Worm (Caenorhabditis elegans) whole organism, L4 larva: ENCODE measurements around the gene F35A5.8.

ENCODE experiments used
- D1046.2 ChIP-seq: fragments of 200-800 bp; sonication (Bioruptor generic); IDR thresholded peaks from 2 replicates; pipeline ENCODE4 v1.3.6; 2022; ENCODE audit warnings: missing genetic modification characterization, missing compliant biosample characterization
- F10B5.3 ChIP-seq: sonication (generic microtip); optimal IDR thresholded peaks from 2 replicates; lab custom pipeline; 2016; ENCODE audit warnings: mild to moderate bottlenecking, missing genetic modification characterization, missing compliant biosample characterization
- F26F4.8 ChIP-seq: fragments of 200-800 bp; sonication (Bioruptor generic); conservative IDR thresholded peaks from 2 replicates; pipeline ENCODE4 v1.3.6; 2022; ENCODE audit warnings: missing genetic modification characterization, missing compliant biosample characterization
- F44E2.7 ChIP-seq: fragments of 200-800 bp; sonication (Bioruptor generic); IDR thresholded peaks from 2 replicates; pipeline ENCODE4 v2.1.2; 2022; ENCODE audit warnings: missing genetic modification characterization, missing compliant biosample characterization
- R02D3.7 ChIP-seq: fragments of 150-350 bp; sonication (generic microtip); optimal IDR thresholded peaks from 3 replicates; lab custom pipeline; 2014; ENCODE audit warnings: missing biosample characterization, missing genetic modification characterization
- T26A8.4 ChIP-seq: fragments of 200-800 bp; sonication (Bioruptor generic); IDR thresholded peaks from 2 replicates; pipeline ENCODE4 v1.3.6; 2022; ENCODE audit warnings: missing genetic modification characterization, missing compliant biosample characterization
- Y105C5A.15 ChIP-seq: fragments of 200-800 bp; sonication (Bioruptor generic); IDR thresholded peaks from 2 replicates; pipeline ENCODE4 v1.3.6; 2022; ENCODE audit warnings: missing genetic modification characterization, missing compliant biosample characterization
- Y48G9A.11 ChIP-seq: fragments of 200-800 bp; sonication (Bioruptor generic); IDR thresholded peaks from 2 replicates; pipeline ENCODE4 v1.3.6; 2022; ENCODE audit warnings: missing genetic modification reagents, missing genetic modification characterization, missing compliant biosample characterization
- Y75B8A.6 ChIP-seq: fragments of 200-800 bp; sonication (Bioruptor generic); IDR thresholded peaks from 2 replicates; pipeline ENCODE4 v1.3.6; 2022; ENCODE audit warnings: missing genetic modification reagents, missing genetic modification characterization, missing compliant biosample characterization
- ZK337.2 ChIP-seq: fragments of 200-800 bp; sonication (Bioruptor generic); IDR thresholded peaks from 2 replicates; pipeline ENCODE4 v1.3.6; 2022; ENCODE audit warnings: missing genetic modification reagents, missing genetic modification characterization, missing compliant biosample characterization
- ZK546.5 ChIP-seq, 2 experiments: sonication (generic microtip); optimal IDR thresholded peaks; 2 replicates each; lab custom pipeline; 2017; ENCODE audit warnings: missing biosample characterization in 2 of 2, missing genetic modification characterization in 2 of 2
- ama-1 ChIP-seq: fragments of 150-350 bp; optimal IDR thresholded peaks from 2 replicates; lab custom pipeline; 2014; ENCODE audit warnings: inconsistent platforms, mixed read lengths
- attf-4 ChIP-seq: sonication (generic microtip); optimal IDR thresholded peaks from 3 replicates; lab custom pipeline; 2017; ENCODE audit warnings: missing biosample characterization, missing genetic modification characterization
- ceh-20 ChIP-seq: fragments of 200-800 bp; sonication (Bioruptor generic); IDR thresholded peaks from 2 replicates; pipeline ENCODE4 v1.3.6; 2022; ENCODE audit warnings: missing genetic modification reagents, missing genetic modification characterization, missing compliant biosample characterization
- ceh-32 ChIP-seq: sonication (generic microtip); optimal IDR thresholded peaks from 2 replicates; lab custom pipeline; 2016; ENCODE audit warnings: mild to moderate bottlenecking, missing genetic modification characterization, missing compliant biosample characterization; ENCODE audit not compliant: poor library complexity
- ceh-82 ChIP-seq: sonication (generic microtip); optimal IDR thresholded peaks from 2 replicates; lab custom pipeline; 2017; ENCODE audit warnings: missing biosample characterization, missing genetic modification characterization
- ctbp-1 ChIP-seq: fragments of 200-800 bp; sonication (Bioruptor generic); IDR thresholded peaks from 2 replicates; pipeline ENCODE4 v1.3.6; 2022; ENCODE audit warnings: missing genetic modification reagents, missing genetic modification characterization, missing compliant biosample characterization
- daf-16 ChIP-seq, 3 experiments: sonication (generic microtip); optimal IDR thresholded peaks; 2 replicates each; lab custom pipeline; 2016 to 2017; ENCODE audit warnings: missing genetic modification characterization in 3 of 3, missing genetic modification reagents in 3 of 3, mild to moderate bottlenecking in 2 of 3, missing compliant biosample characterization in 2 of 3, missing biosample characterization in 1 of 3, moderate library complexity in 1 of 3
- dmd-8 ChIP-seq: fragments of 200-800 bp; sonication (Bioruptor generic); IDR thresholded peaks from 2 replicates; pipeline ENCODE4 v1.3.6; 2022; ENCODE audit warnings: missing genetic modification characterization, missing compliant biosample characterization
- dmd-9 ChIP-seq: fragments of 200-800 bp; sonication (Bioruptor generic); IDR thresholded peaks from 2 replicates; pipeline ENCODE4 v1.3.6; 2022; ENCODE audit warnings: missing genetic modification reagents, missing genetic modification characterization, missing compliant biosample characterization
- dpl-1 ChIP-seq: fragments of 150-350 bp; optimal IDR thresholded peaks from 2 replicates; lab custom pipeline; 2014; ENCODE audit warnings: missing biosample characterization, missing genetic modification reagents, missing genetic modification characterization
- egl-27 ChIP-seq: sonication (generic microtip); optimal IDR thresholded peaks from 3 replicates; lab custom pipeline; 2017; ENCODE audit warnings: missing biosample characterization, missing genetic modification reagents, missing genetic modification characterization
- fkh-10 ChIP-seq: fragments of 150-350 bp; optimal IDR thresholded peaks from 2 replicates; lab custom pipeline; 2014; ENCODE audit warnings: missing biosample characterization, missing genetic modification reagents, missing genetic modification characterization
- fos-1 ChIP-seq: fragments of 150-350 bp; optimal IDR thresholded peaks from 2 replicates; lab custom pipeline; 2014; ENCODE audit warnings: missing biosample characterization, missing genetic modification characterization
- gei-8 ChIP-seq: fragments of 200-800 bp; sonication (Bioruptor generic); optimal IDR thresholded peaks from 2 replicates; lab custom pipeline; 2018; ENCODE audit warnings: mild to moderate bottlenecking, missing genetic modification characterization, missing compliant biosample characterization
- hlh-11 ChIP-seq: fragments of 200-800 bp; sonication (Bioruptor generic); optimal IDR thresholded peaks from 2 replicates; lab custom pipeline; 2018; ENCODE audit warnings: mild to moderate bottlenecking, missing genetic modification characterization, missing compliant biosample characterization
- jun-1 ChIP-seq: fragments of 150-350 bp; optimal IDR thresholded peaks from 2 replicates; lab custom pipeline; 2014; ENCODE audit warnings: missing biosample characterization, missing genetic modification reagents, missing genetic modification characterization
- lin-13 ChIP-seq: fragments of 150-350 bp; optimal IDR thresholded peaks from 2 replicates; lab custom pipeline; 2014; ENCODE audit warnings: missing biosample characterization, missing genetic modification reagents, missing genetic modification characterization
- lin-15B ChIP-seq: fragments of 150-350 bp; sonication (generic microtip); optimal IDR thresholded peaks from 3 replicates; lab custom pipeline; 2014; ENCODE audit warnings: missing biosample characterization, missing genetic modification characterization
- lin-29 ChIP-seq: fragments of 200-800 bp; sonication (Bioruptor generic); IDR thresholded peaks from 2 replicates; pipeline ENCODE4 v1.3.6; 2022; ENCODE audit warnings: missing genetic modification reagents, missing genetic modification characterization, missing compliant biosample characterization
- lin-39 ChIP-seq: fragments of 150-350 bp; optimal IDR thresholded peaks from 2 replicates; lab custom pipeline; 2014; ENCODE audit warnings: missing biosample characterization, missing genetic modification reagents, missing genetic modification characterization
- mdl-1 ChIP-seq, 2 experiments: fragments of 150-350 bp in 1 of 2; sonication (generic microtip) in 1 of 2; optimal IDR thresholded peaks; 2 replicates each; lab custom pipeline; 2014 to 2017; ENCODE audit warnings: missing biosample characterization in 2 of 2, missing genetic modification characterization in 2 of 2
- mep-1 ChIP-seq: fragments of 150-350 bp; sonication (generic microtip); optimal IDR thresholded peaks from 3 replicates; lab custom pipeline; 2014; ENCODE audit warnings: missing biosample characterization, missing genetic modification characterization
- mes-2 ChIP-seq: sonication (generic microtip); optimal IDR thresholded peaks from 2 replicates; lab custom pipeline; 2016; ENCODE audit warnings: missing genotype, mild to moderate bottlenecking, missing genetic modification characterization, missing compliant biosample characterization; ENCODE audit not compliant: poor library complexity, severe bottlenecking
- mxl-3 ChIP-seq: fragments of 200-800 bp; sonication (Bioruptor generic); optimal IDR thresholded peaks from 2 replicates; lab custom pipeline; 2018; ENCODE audit warnings: mild to moderate bottlenecking, missing genetic modification characterization, missing compliant biosample characterization
- nhr-11 ChIP-seq: fragments of 150-350 bp; optimal IDR thresholded peaks from 2 replicates; lab custom pipeline; 2014; ENCODE audit warnings: missing biosample characterization, missing genetic modification characterization
- nhr-111 ChIP-seq: fragments of 200-800 bp; sonication (Bioruptor generic); optimal IDR thresholded peaks from 2 replicates; lab custom pipeline; 2018; ENCODE audit warnings: mild to moderate bottlenecking, missing genetic modification characterization, missing compliant biosample characterization
- nhr-41 ChIP-seq: fragments of 200-800 bp; sonication (Bioruptor generic); IDR thresholded peaks from 2 replicates; pipeline ENCODE4 v1.3.6; 2022; ENCODE audit warnings: missing genetic modification reagents, missing genetic modification characterization, missing compliant biosample characterization
- nhr-42 ChIP-seq: fragments of 200-800 bp; sonication (Bioruptor generic); IDR thresholded peaks from 2 replicates; pipeline ENCODE4 v1.3.6; 2022; ENCODE audit warnings: missing genetic modification characterization, missing compliant biosample characterization
- nhr-77 ChIP-seq: fragments of 150-350 bp; optimal IDR thresholded peaks from 2 replicates; lab custom pipeline; 2014; ENCODE audit warnings: missing biosample characterization, missing genetic modification characterization
- php-3 ChIP-seq: fragments of 200-800 bp; sonication (Bioruptor generic); IDR thresholded peaks from 2 replicates; pipeline ENCODE4 v1.3.6; 2022; ENCODE audit warnings: missing genetic modification reagents, missing genetic modification characterization, missing compliant biosample characterization
- rbr-2 ChIP-seq: sonication (generic microtip); optimal IDR thresholded peaks from 2 replicates; lab custom pipeline; 2016; ENCODE audit warnings: missing genotype, missing genetic modification characterization, missing compliant biosample characterization
- saeg-2 ChIP-seq: fragments of 200-800 bp; sonication (Bioruptor generic); IDR thresholded peaks from 2 replicates; pipeline ENCODE4 v1.3.6; 2022; ENCODE audit warnings: missing genetic modification reagents, missing genetic modification characterization, missing compliant biosample characterization
- sdz-12 ChIP-seq: fragments of 200-800 bp; sonication (Bioruptor generic); optimal IDR thresholded peaks from 2 replicates; lab custom pipeline; 2018; ENCODE audit warnings: mild to moderate bottlenecking, missing genetic modification characterization, missing compliant biosample characterization
- set-16 ChIP-seq: fragments of 200-800 bp; sonication (Bioruptor generic); IDR thresholded peaks from 2 replicates; pipeline ENCODE4 v1.3.6; 2022; ENCODE audit warnings: missing genetic modification reagents, missing genetic modification characterization, missing compliant biosample characterization
- snpc-1.2 ChIP-seq: fragments of 200-800 bp; sonication (Bioruptor generic); IDR thresholded peaks from 2 replicates; pipeline ENCODE4 v1.3.6; 2022; ENCODE audit warnings: missing genetic modification reagents, missing genetic modification characterization, missing compliant biosample characterization
- spr-1 ChIP-seq: sonication (generic microtip); optimal IDR thresholded peaks from 2 replicates; lab custom pipeline; 2016; ENCODE audit warnings: mild to moderate bottlenecking, missing genetic modification characterization, missing compliant biosample characterization
- tag-97 ChIP-seq: fragments of 200-800 bp; sonication (Bioruptor generic); IDR thresholded peaks from 2 replicates; pipeline ENCODE4 v1.3.6; 2022; ENCODE audit warnings: missing genetic modification characterization, missing compliant biosample characterization
- vab-7 ChIP-seq: fragments of 200-800 bp; sonication (Bioruptor generic); IDR thresholded peaks from 2 replicates; pipeline ENCODE4 v1.3.6; 2022; ENCODE audit warnings: missing genetic modification reagents, missing genetic modification characterization, missing compliant biosample characterization
- ztf-11 ChIP-seq: fragments of 150-350 bp; optimal IDR thresholded peaks from 2 replicates; lab custom pipeline; 2014; ENCODE audit warnings: missing biosample characterization, missing genetic modification characterization
- ztf-7 ChIP-seq: fragments of 150-350 bp; optimal IDR thresholded peaks from 2 replicates; lab custom pipeline; 2014; ENCODE audit warnings: missing biosample characterization, missing genetic modification characterization

The F35A5.8 gene

DNA sequence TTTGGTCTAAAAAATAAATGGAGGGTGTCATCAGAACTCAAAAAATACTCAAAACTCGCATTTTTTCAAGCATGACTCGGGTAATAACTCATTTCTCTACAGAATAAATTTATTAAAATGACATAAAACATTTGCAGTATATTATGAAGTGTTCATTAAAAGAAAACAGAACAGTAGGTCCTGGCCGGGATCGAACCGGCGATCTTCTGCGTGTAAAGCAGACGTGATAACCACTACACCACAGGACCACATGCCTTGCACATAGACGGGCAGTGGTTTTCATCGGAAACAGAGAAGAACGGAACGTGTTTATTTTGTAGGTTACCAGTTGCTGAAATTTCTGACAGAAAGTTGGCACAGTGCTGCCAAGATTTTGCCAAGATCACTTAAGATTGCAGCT lies 9.9 kb downstream of the F35A5.8 start (continued):
- TF ChIP-seq ztf-7 (tag; lab: Kevin White, UChicago) (no peak), dmd-9 (0 out of 2 replicates have a peak, but pooled peaks have one; percentile 13), egl-27 (tag; lab: Kevin White, UChicago) (no peak), saeg-2 (GFP tag; lab: Robert Waterston, UW) (no peak), ama-1 (lab: Kevin White, UChicago) (no peak), Y75B8A.6 (no peak), Y48G9A.11 (GFP tag; lab: Robert Waterston, UW) (0 out of 2 replicates have a peak, but pooled peaks have one; percentile 27), F10B5.3 (tag; lab: Kevin White, UChicago) (no peak), ceh-20 (GFP tag; lab: Robert Waterston, UW) (0 out of 2 replicates have a peak, but pooled peaks have one; percentile 10), dpl-1 (GFP tag; lab: Kevin White, UChicago) (no peak), mxl-3 (GFP tag; lab: Kevin White, UChicago) (no peak), rbr-2 (tag; lab: Kevin White, UChicago) (peak; percentile 7), nhr-11 (tag; lab: Kevin White, UChicago) (no peak), tag-97 (GFP tag; lab: Robert Waterston, UW) (no peak), lin-29 (GFP tag; lab: Robert Waterston, UW) (no peak), F26F4.8 (GFP tag; lab: Robert Waterston, UW) (peak; percentile 36; the same call in 1 of the 2 replicates), T26A8.4 (GFP tag; lab: Robert Waterston, UW) (no peak), gei-8 (peak; percentile 28), attf-4 (tag; lab: Kevin White, UChicago) (no peak), vab-7 (GFP tag; lab: Robert Waterston, UW) (peak; percentile 81), ztf-11 (tag; lab: Kevin White, UChicago) (no peak), nhr-42 (GFP tag; lab: Robert Waterston, UW) (no peak), R02D3.7 (tag; lab: Kevin White, UChicago) (no peak), snpc-1.2 (GFP tag; lab: Robert Waterston, UW) (peak; percentile 83), lin-13 (GFP tag; lab: Kevin White, UChicago) (no peak), ceh-82 (tag; lab: Kevin White, UChicago) (no peak), Y105C5A.15 (GFP tag; lab: Robert Waterston, UW) (no peak), nhr-77 (tag; lab: Kevin White, UChicago) (no peak), jun-1 (no peak), php-3 (GFP tag; lab: Robert Waterston, UW) (no peak), dmd-8 (GFP tag; lab: Robert Waterston, UW) (peak; percentile 78), spr-1 (tag; lab: Kevin White, UChicago) (no peak), mes-2 (tag; lab: Kevin White, UChicago) (peak; percentile 53), nhr-41 (GFP tag; lab: Robert Waterston, UW) (no peak), ceh-32 (tag; lab: Kevin White, UChicago) (no peak), fos-1 (no peak), ctbp-1 (no peak), daf-16 (GFP tag; optimal IDR thresholded peaks at IDR 0.05; lab: Kevin White, UChicago) (peak in 1 of 2 experiments; percentile 22), daf-16 (tag; optimal IDR thresholded peaks at IDR 0.05; lab: Kevin White, UChicago) (peak; percentile 81), hlh-11 (peak; percentile 20), lin-39 (no peak), fkh-10 (GFP tag; lab: Kevin White, UChicago) (no peak), lin-15B (no peak), mdl-1 (tag; optimal IDR thresholded peaks at IDR 0.05; lab: Kevin White, UChicago) (no peak), set-16 (GFP tag; lab: Robert Waterston, UW) (no peak), ZK546.5 (tag; optimal IDR thresholded peaks at IDR 0.05; lab: Kevin White, UChicago) (no peak), sdz-12 (GFP tag; lab: Kevin White, UChicago) (no peak), D1046.2 (peak; percentile 63; the same call in 1 of the 2 replicates), mep-1 (peak; percentile 56), F44E2.7 (no peak), ZK337.2 (GFP tag; lab: Robert Waterston, UW) (0 out of 2 replicates have a peak, but pooled peaks have one; percentile 27), nhr-111 (GFP tag; lab: Kevin White, UChicago) (no peak)
